Fruit fly (Drosophila melanogaster) whole organism, embryonic: ENCODE results near the gene brat.

Experiments
- Aef1 ChIP-seq: fragments of 200-800 bp; sonication (Bioruptor generic); IDR thresholded peaks from 3 replicates; pipeline ENCODE4 v1.3.6; 2022; ENCODE audit warnings: missing biosample characterization, missing genetic modification characterization
- B-H1 ChIP-seq: fragments of 200-800 bp; sonication (Bioruptor generic); IDR thresholded peaks from 3 replicates; pipeline ENCODE4 v1.3.6; 2022; ENCODE audit warnings: missing biosample characterization, missing genetic modification characterization
- CG10147 ChIP-seq: fragments of 200-800 bp; sonication (Bioruptor generic); optimal IDR thresholded peaks from 2 replicates; lab custom pipeline; 2019; ENCODE audit warnings: missing biosample characterization, mild to moderate bottlenecking, missing genetic modification characterization, moderate library complexity
- CG10462 ChIP-seq: fragments of 200-800 bp; sonication (Bioruptor generic); optimal IDR thresholded peaks from 2 replicates; lab custom pipeline; 2016; ENCODE audit warnings: missing biosample characterization, missing genetic modification characterization
- CG10565 ChIP-seq: fragments of 200-800 bp; sonication (Bioruptor generic); optimal IDR thresholded peaks from 3 replicates; lab custom pipeline; 2016; ENCODE audit warnings: missing biosample characterization, mild to moderate bottlenecking, missing genetic modification characterization
- CG10959 ChIP-seq: fragments of 200-800 bp; sonication (Bioruptor generic); IDR thresholded peaks from 2 replicates; pipeline ENCODE4 v1.3.6; 2022; ENCODE audit warnings: missing biosample characterization, missing genetic modification characterization
- CG11456 ChIP-seq: fragments of 200-800 bp; sonication (Bioruptor generic); IDR thresholded peaks from 3 replicates; pipeline ENCODE4 v1.3.6; 2022; ENCODE audit warnings: missing biosample characterization, missing genetic modification characterization
- CG12155 ChIP-seq: fragments of 200-800 bp; sonication (Bioruptor generic); optimal IDR thresholded peaks from 3 replicates; lab custom pipeline; 2016; ENCODE audit warnings: missing biosample characterization, missing genetic modification characterization
- CG15011 ChIP-seq: fragments of 200-800 bp; sonication (Bioruptor generic); optimal IDR thresholded peaks from 3 replicates; lab custom pipeline; 2018; ENCODE audit warnings: missing biosample characterization, mild to moderate bottlenecking, missing genetic modification characterization
- CG1602 ChIP-seq: fragments of 200-800 bp; sonication (Bioruptor generic); optimal IDR thresholded peaks from 3 replicates; lab custom pipeline; 2016; ENCODE audit warnings: missing biosample characterization, missing genetic modification characterization
- CG17361 ChIP-seq: fragments of 200-800 bp; sonication (Bioruptor generic); IDR thresholded peaks from 3 replicates; pipeline ENCODE4 v1.3.6; 2022; ENCODE audit warnings: missing biosample characterization, missing genetic modification characterization
- CG17612 ChIP-seq: fragments of 200-800 bp; sonication (Bioruptor generic); IDR thresholded peaks from 2 replicates; pipeline ENCODE4 v1.3.6; 2022; ENCODE audit warnings: missing biosample characterization, missing genetic modification characterization
- CG1792 ChIP-seq: fragments of 200-800 bp; sonication (Bioruptor generic); optimal IDR thresholded peaks from 2 replicates; lab custom pipeline; 2016; ENCODE audit warnings: missing biosample characterization, missing genetic modification characterization
- CG18619 ChIP-seq: fragments of 200-800 bp; sonication (Bioruptor generic); optimal IDR thresholded peaks from 3 replicates; lab custom pipeline; 2017; ENCODE audit warnings: missing biosample characterization, mild to moderate bottlenecking, missing genetic modification characterization
- CG31224 ChIP-seq: fragments of 200-800 bp; sonication (Bioruptor generic); IDR thresholded peaks from 2 replicates; pipeline ENCODE4 v1.3.6; 2022; ENCODE audit warnings: missing biosample characterization, missing genetic modification characterization
- CG32532 ChIP-seq: fragments of 200-800 bp; sonication (Bioruptor generic); IDR thresholded peaks from 2 replicates; pipeline ENCODE4 v1.3.6; 2022; ENCODE audit warnings: missing biosample characterization, missing genetic modification characterization
- CG3281 ChIP-seq: fragments of 200-800 bp; sonication (Bioruptor generic); optimal IDR thresholded peaks from 3 replicates; lab custom pipeline; 2017; ENCODE audit warnings: missing biosample characterization, mild to moderate bottlenecking, missing genetic modification characterization
- CG42726 ChIP-seq: fragments of 200-800 bp; sonication (Bioruptor generic); IDR thresholded peaks from 2 replicates; pipeline ENCODE4 v1.3.6; 2022; ENCODE audit warnings: missing biosample characterization, missing genetic modification characterization; ENCODE audit not compliant: partially characterized antibody
- CG5245 ChIP-seq: fragments of 200-800 bp; sonication (Bioruptor generic); optimal IDR thresholded peaks from 3 replicates; lab custom pipeline; 2016; ENCODE audit warnings: missing biosample characterization, missing genetic modification characterization
- CG6854 ChIP-seq: fragments of 200-800 bp; sonication (Bioruptor generic); optimal IDR thresholded peaks from 3 replicates; lab custom pipeline; 2017; ENCODE audit warnings: missing biosample characterization, mild to moderate bottlenecking, missing genetic modification characterization
- CG8290 ChIP-seq, 3 experiments: fragments of 200-800 bp; sonication (Bioruptor generic); optimal IDR thresholded peaks; 2 replicates each; lab custom pipeline; 2016 to 2019; ENCODE audit warnings: missing biosample characterization in 3 of 3, missing genetic modification characterization in 3 of 3, mild to moderate bottlenecking in 2 of 3, moderate library complexity in 1 of 3
- CG9797 ChIP-seq: fragments of 200-800 bp; sonication (Bioruptor generic); optimal IDR thresholded peaks from 3 replicates; lab custom pipeline; 2018; ENCODE audit warnings: missing biosample characterization, mild to moderate bottlenecking, missing genetic modification characterization
- Ets97D ChIP-seq: fragments of 200-800 bp; sonication (Bioruptor generic); optimal IDR thresholded peaks from 3 replicates; lab custom pipeline; 2016; ENCODE audit warnings: missing biosample characterization, missing genetic modification characterization
- Fer3 ChIP-seq: fragments of 200-800 bp; sonication (Bioruptor generic); optimal IDR thresholded peaks from 2 replicates; lab custom pipeline; 2018; ENCODE audit warnings: missing biosample characterization, mild to moderate bottlenecking, missing genetic modification characterization, moderate library complexity
- Med ChIP-seq: fragments of 200-800 bp; sonication (Bioruptor generic); peaks from one replicate; lab custom pipeline; 2016; ENCODE audit warnings: missing biosample characterization, missing genetic modification characterization, mild to moderate bottlenecking, inconsistent platforms, moderate library complexity
- NK7.1 ChIP-seq: fragments of 200-800 bp; sonication (Bioruptor generic); optimal IDR thresholded peaks from 3 replicates; lab custom pipeline; 2016; ENCODE audit warnings: missing biosample characterization, missing genetic modification characterization
- Nf-YA ChIP-seq: fragments of 200-800 bp; sonication (Bioruptor generic); IDR thresholded peaks from 2 replicates; pipeline ENCODE4 v1.3.6; 2022; ENCODE audit warnings: missing biosample characterization, missing genetic modification characterization
- Poxn ChIP-seq: fragments of 200-800 bp; sonication (Bioruptor generic); IDR thresholded peaks from 2 replicates; pipeline ENCODE4 v1.3.6; 2022; ENCODE audit warnings: missing biosample characterization, missing genetic modification characterization
- Scr ChIP-seq: fragments of 200-800 bp; sonication (Bioruptor generic); IDR thresholded peaks from 2 replicates; pipeline ENCODE4 v1.3.6; 2022; ENCODE audit warnings: missing biosample characterization, missing genetic modification characterization; ENCODE audit not compliant: partially characterized antibody
- Ssrp ChIP-seq: fragments of 200-800 bp; sonication (Bioruptor generic); optimal IDR thresholded peaks from 2 replicates; lab custom pipeline; 2018; ENCODE audit warnings: missing biosample characterization, mild to moderate bottlenecking, missing genetic modification characterization, moderate library complexity
- bsh ChIP-seq, 2 experiments: fragments of 200-800 bp; sonication (Bioruptor generic); optimal IDR thresholded peaks; 2 replicates each; lab custom pipeline; 2017 to 2018; ENCODE audit warnings: mild to moderate bottlenecking in 2 of 2, missing biosample characterization in 2 of 2, missing genetic modification characterization in 2 of 2, moderate library complexity in 1 of 2
- cas ChIP-seq: fragments of 200-800 bp; sonication (Bioruptor generic); IDR thresholded peaks from 2 replicates; pipeline ENCODE4 v1.3.6; 2022; ENCODE audit warnings: missing biosample characterization, missing genetic modification characterization
- chif ChIP-seq, 2 experiments: fragments of 200-800 bp; sonication (Bioruptor generic); optimal IDR thresholded peaks; 3 replicates each; lab custom pipeline; 2016; ENCODE audit warnings: missing biosample characterization in 2 of 2, missing genetic modification characterization in 2 of 2
- crp ChIP-seq, 2 experiments: fragments of 200-800 bp; sonication (Bioruptor generic); optimal IDR thresholded peaks; 2 replicates in 1 of 2; 3 replicates in 1 of 2; lab custom pipeline; 2017; ENCODE audit warnings: missing biosample characterization in 2 of 2, missing genetic modification characterization in 2 of 2, mild to moderate bottlenecking in 1 of 2, moderate library complexity in 1 of 2
- cwo ChIP-seq: fragments of 200-800 bp; sonication (Bioruptor generic); optimal IDR thresholded peaks from 3 replicates; lab custom pipeline; 2017; ENCODE audit warnings: missing biosample characterization, missing genetic modification characterization, mild to moderate bottlenecking, moderate library complexity, missing genetic modification reagents
- eve ChIP-seq, 2 experiments: fragments of >200 bp; optimal IDR thresholded peaks; 2 replicates each; lab custom pipeline; 2017; ENCODE audit warnings: missing biosample characterization in 2 of 2, missing genetic modification characterization in 2 of 2
- ewg ChIP-seq: fragments of 200-800 bp; sonication (Bioruptor generic); optimal IDR thresholded peaks from 3 replicates; lab custom pipeline; 2017; ENCODE audit warnings: mild to moderate bottlenecking, missing biosample characterization, missing genetic modification reagents, missing genetic modification characterization
- gem ChIP-seq: fragments of 200-800 bp; sonication (Bioruptor generic); optimal IDR thresholded peaks from 2 replicates; lab custom pipeline; 2019; ENCODE audit warnings: missing biosample characterization, mild to moderate bottlenecking, missing genetic modification characterization, moderate library complexity
- gsb-n ChIP-seq: fragments of 200-800 bp; sonication (Bioruptor generic); optimal IDR thresholded peaks from 3 replicates; lab custom pipeline; 2018; ENCODE audit warnings: missing biosample characterization, mild to moderate bottlenecking, missing genetic modification characterization
- gt ChIP-seq: fragments of 200-800 bp; sonication (Bioruptor generic); IDR thresholded peaks from 2 replicates; pipeline ENCODE4 v1.3.6; 2022; ENCODE audit warnings: missing biosample characterization, missing genetic modification characterization
- h ChIP-seq: fragments of >200 bp; optimal IDR thresholded peaks from 2 replicates; lab custom pipeline; 2017
- hbn ChIP-seq: fragments of 200-800 bp; sonication (Bioruptor generic); IDR thresholded peaks from 2 replicates; pipeline ENCODE4 v1.3.6; 2022; ENCODE audit warnings: missing biosample characterization, missing genetic modification characterization; ENCODE audit not compliant: partially characterized antibody
- hth ChIP-seq: fragments of >200 bp; optimal IDR thresholded peaks from 2 replicates; lab custom pipeline; 2017; ENCODE audit warnings: inconsistent platforms
- jing ChIP-seq: fragments of 200-800 bp; sonication (Bioruptor generic); optimal IDR thresholded peaks from 2 replicates; lab custom pipeline; 2018; ENCODE audit warnings: missing biosample characterization, mild to moderate bottlenecking, missing genetic modification characterization
- lab ChIP-seq: fragments of 200-800 bp; sonication (Bioruptor generic); optimal IDR thresholded peaks from 3 replicates; lab custom pipeline; 2017; ENCODE audit warnings: missing biosample characterization, missing genetic modification characterization, mild to moderate bottlenecking, moderate library complexity, missing genetic modification reagents
- odd ChIP-seq: fragments of 200-800 bp; sonication (Bioruptor generic); optimal IDR thresholded peaks from 2 replicates; lab custom pipeline; 2017; ENCODE audit warnings: missing biosample characterization, mild to moderate bottlenecking, missing genetic modification characterization
- pnt ChIP-seq: fragments of 200-800 bp; sonication (Bioruptor generic); optimal IDR thresholded peaks from 3 replicates; lab custom pipeline; 2016; ENCODE audit warnings: missing biosample characterization, missing genetic modification characterization
- repo ChIP-seq: fragments of 200-800 bp; sonication (Bioruptor generic); optimal IDR thresholded peaks from 2 replicates; lab custom pipeline; 2016; ENCODE audit warnings: missing biosample characterization, missing genetic modification characterization
- shn ChIP-seq: fragments of 200-800 bp; sonication (Bioruptor generic); optimal IDR thresholded peaks from 3 replicates; lab custom pipeline; 2016; ENCODE audit warnings: missing biosample characterization, missing genetic modification characterization
- toy ChIP-seq: fragments of 200-800 bp; sonication (Bioruptor generic); IDR thresholded peaks from 2 replicates; pipeline ENCODE4 v1.3.6; 2022; ENCODE audit warnings: missing biosample characterization, missing genetic modification characterization
- wek ChIP-seq: fragments of 200-800 bp; sonication (Bioruptor generic); optimal IDR thresholded peaks from 3 replicates; lab custom pipeline; 2018; ENCODE audit warnings: missing biosample characterization, mild to moderate bottlenecking, missing genetic modification characterization, moderate library complexity

brat gene

DNA sequence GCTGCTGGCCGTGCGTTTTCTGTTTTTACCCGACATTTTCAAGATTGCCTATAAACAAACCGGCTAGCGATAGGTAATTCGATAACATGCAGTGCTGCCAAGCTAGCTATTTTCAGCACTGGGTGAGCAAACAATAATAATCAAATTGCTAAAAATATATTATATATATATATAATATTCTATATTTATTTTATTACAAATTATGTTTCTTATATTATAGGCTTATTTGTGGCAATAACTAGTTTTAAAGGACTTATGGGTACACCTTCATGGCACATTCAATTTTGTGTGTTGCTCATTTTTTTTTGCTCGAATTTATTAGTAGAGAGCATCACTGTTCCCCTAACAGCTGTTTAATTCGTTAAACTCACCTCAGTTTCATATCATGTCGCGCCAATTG, 6.7 kb upstream of the brat start (continued):
- TF ChIP-seq cwo (GFP tag; lab: Kevin White, UChicago) (peak; percentile 7), hth (lab: Kevin White, UChicago) (no peak), CG10462 (GFP tag; lab: Kevin White, UChicago) (no peak), toy (GFP tag; lab: Robert Waterston, UW) (no peak), CG10959 (GFP tag; lab: Robert Waterston, UW) (no peak), B-H1 (GFP tag; lab: Robert Waterston, UW) (no peak), CG1792 (GFP tag; lab: Kevin White, UChicago) (no peak), eve (GFP tag; optimal IDR thresholded peaks at IDR 0.05; lab: Kevin White, UChicago) (no peak), Poxn (no peak), hbn (GFP tag; lab: Robert Waterston, UW) (no peak), Aef1 (GFP tag; lab: Robert Waterston, UW) (no peak), wek (GFP tag; lab: Kevin White, UChicago) (no peak), Ssrp (tag; lab: Kevin White, UChicago) (peak; percentile 68), repo (no peak), CG5245 (GFP tag; lab: Kevin White, UChicago) (peak; percentile 23), Nf-YA (GFP tag; lab: Robert Waterston, UW) (no peak), CG11456 (GFP tag; lab: Robert Waterston, UW) (no peak), CG3281 (GFP tag; lab: Kevin White, UChicago) (peak; percentile 63), CG18619 (GFP tag; lab: Kevin White, UChicago) (peak; percentile 68), CG32532 (GFP tag; lab: Robert Waterston, UW) (peak; percentile 56), Med (GFP tag; lab: Kevin White, UChicago) (peak; percentile 34), NK7.1 (no peak), Ets97D (GFP tag; lab: Kevin White, UChicago) (no peak), Fer3 (tag; lab: Kevin White, UChicago) (peak; percentile 61), CG15011 (no peak), CG42726 (GFP tag; lab: Robert Waterston, UW) (no peak), CG10565 (GFP tag; lab: Kevin White, UChicago) (no peak), chif (GFP tag; optimal IDR thresholded peaks at IDR 0.05; lab: Kevin White, UChicago) (peak in 1 of 2 experiments; percentile 2), bsh (GFP tag; optimal IDR thresholded peaks at IDR 0.05; lab: Kevin White, UChicago) (peak in 1 of 2 experiments; percentile 65), CG8290 (GFP tag; optimal IDR thresholded peaks at IDR 0.05; lab: Kevin White, UChicago) (peak; percentile 17), CG8290 (tag; optimal IDR thresholded peaks at IDR 0.05; lab: Kevin White, UChicago) (no peak), CG6854 (GFP tag; lab: Kevin White, UChicago) (no peak), lab (GFP tag; lab: Kevin White, UChicago) (no peak), pnt (no peak), gem (no peak), odd (GFP tag; lab: Kevin White, UChicago) (no peak), CG1602 (GFP tag; lab: Kevin White, UChicago) (peak; percentile 57), cas (GFP tag; lab: Robert Waterston, UW) (no peak), CG17361 (GFP tag; lab: Robert Waterston, UW) (peak; percentile 74), CG12155 (GFP tag; lab: Kevin White, UChicago) (peak; percentile 45), jing (GFP tag; lab: Kevin White, UChicago) (no peak), h (lab: Kevin White, UChicago) (no peak), CG9797 (GFP tag; lab: Kevin White, UChicago) (no peak), CG17612 (no peak), CG31224 (GFP tag; lab: Robert Waterston, UW) (0 out of 2 replicates have a peak, but pooled peaks have one; percentile 22), ewg (GFP tag; lab: Kevin White, UChicago) (no peak), crp (GFP tag; optimal IDR thresholded peaks at IDR 0.05; lab: Kevin White, UChicago) (peak; percentile 66 to 91), gt (GFP tag; lab: Robert Waterston, UW) (no peak), gsb-n (tag; lab: Kevin White, UChicago) (peak; percentile 65), Scr (GFP tag; lab: Robert Waterston, UW) (peak; percentile 39; the same call in 1 of the 2 replicates), CG10147 (peak; percentile 82), shn (GFP tag; lab: Kevin White, UChicago) (peak; percentile 13)
